Worm (Caenorhabditis elegans) whole organism, early embryonic: ENCODE measurements around the gene nspc-5.

Source experiments
- ama-1 ChIP-seq: fragments of 150-350 bp; optimal IDR thresholded peaks from 2 replicates; lab custom pipeline; 2014
- hnd-1 ChIP-seq: sonication (generic microtip); optimal IDR thresholded peaks from 2 replicates; lab custom pipeline; 2016; ENCODE audit warnings: missing genetic modification characterization, missing compliant biosample characterization
- scrt-1 ChIP-seq: fragments of 200-800 bp; sonication (Bioruptor generic); IDR thresholded peaks from 2 replicates; pipeline ENCODE4 v1.3.6; 2022; ENCODE audit warnings: missing genetic modification characterization, missing compliant biosample characterization

- TF ChIP-seq hnd-1 (tag; lab: Kevin White, UChicago) (no peak), scrt-1 (GFP tag; lab: Robert Waterston, UW) (no peak), ama-1 (lab: Kevin White, UChicago) (no peak)
Observed at ce11 chrX:8507053-8507452, 31.5 kb upstream of the nspc-5 start.
